Fruit fly (Drosophila melanogaster): ENCODE measurements around the gene CG31370.

CG31370 gene

DNA sequence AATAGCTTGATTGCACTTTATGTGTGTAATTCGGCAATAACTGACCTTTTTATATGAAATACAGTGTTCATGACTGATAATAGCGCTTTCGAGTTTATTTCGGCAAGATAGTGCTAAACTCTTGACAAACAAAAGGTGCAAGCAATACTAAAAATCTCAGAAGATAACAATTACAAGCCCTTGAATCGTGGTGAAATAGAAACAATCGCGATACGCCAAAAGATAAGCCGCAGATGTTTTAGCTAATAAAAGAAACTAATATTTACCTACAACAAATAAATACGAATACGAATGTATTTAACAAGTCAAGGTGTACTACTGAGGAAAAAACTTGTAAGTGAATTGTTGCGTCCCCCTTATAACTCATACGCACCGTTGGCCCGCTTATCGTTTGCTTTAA is 27.0 kb upstream of the CG31370 start (continued):
- peak; percentile 48 for TF ChIP-seq CG10543 (GFP tag; optimal IDR thresholded peaks at IDR 0.05)
- no peak for TF ChIP-seq otp (GFP tag; IDR thresholded peaks at IDR 0.05)
- TF ChIP-seq Sry-β (GFP tag; optimal IDR thresholded peaks at IDR 0.05), result no peak
- TF ChIP-seq cad (GFP tag; optimal IDR thresholded peaks at IDR 0.05), result no peak
- no peak for TF ChIP-seq tio (GFP tag; optimal IDR thresholded peaks at IDR 0.05)
- peak; percentile 27 for TF ChIP-seq CG8924 (tag; optimal IDR thresholded peaks at IDR 0.05)
- TF ChIP-seq CG3281 (GFP tag; optimal IDR thresholded peaks at IDR 0.05), result peak; percentile 50
- TF ChIP-seq Dek (tag; optimal IDR thresholded peaks at IDR 0.05), result peak; percentile 38
- TF ChIP-seq Sox100B (GFP tag; optimal IDR thresholded peaks at IDR 0.05), result no peak
- peak; percentile 35 for TF ChIP-seq CG12104 (GFP tag; optimal IDR thresholded peaks at IDR 0.05)
- TF ChIP-seq CG9727 (GFP tag; optimal IDR thresholded peaks at IDR 0.05), result no peak
- peak; percentile 22 for TF ChIP-seq CG17385 (GFP tag; optimal IDR thresholded peaks at IDR 0.05)
- no peak for TF ChIP-seq vvl (GFP tag; IDR thresholded peaks at IDR 0.05)
- peak; percentile 66 for TF ChIP-seq BtbVII (GFP tag; optimal IDR thresholded peaks at IDR 0.05)
- no peak for TF ChIP-seq emc (GFP tag; optimal IDR thresholded peaks at IDR 0.05)
- peak; percentile 15 for TF ChIP-seq grau (tag; optimal IDR thresholded peaks at IDR 0.05)
- TF ChIP-seq CG6272 (GFP tag; IDR thresholded peaks at IDR 0.05), result no peak
- peak; percentile 52 for TF ChIP-seq Hand (GFP tag; optimal IDR thresholded peaks at IDR 0.05)
- TF ChIP-seq CG15269 (tag; optimal IDR thresholded peaks at IDR 0.05), result peak; percentile 55
- 0 out of 2 replicates have a peak, but pooled peaks have one; percentile 9 for TF ChIP-seq GATAe (GFP tag; conservative IDR thresholded peaks at IDR 0.05)
- TF ChIP-seq Chrac-16 (GFP tag; optimal IDR thresholded peaks at IDR 0.05), result no peak
- no peak for TF ChIP-seq Ravus (GFP tag; IDR thresholded peaks at IDR 0.05)
- TF ChIP-seq Poxn (GFP tag; IDR thresholded peaks at IDR 0.05), result no peak
- TF ChIP-seq CG7786 (GFP tag; optimal IDR thresholded peaks at IDR 0.05), result no peak
- TF ChIP-seq CG15514 (GFP tag; optimal IDR thresholded peaks at IDR 0.05), result peak; percentile 48
- TF ChIP-seq Ets65A (GFP tag), result peak; percentile 29
- peak; percentile 26 for TF ChIP-seq CG9817 (tag; optimal IDR thresholded peaks at IDR 0.05)
- no peak for TF ChIP-seq ap (GFP tag; IDR thresholded peaks at IDR 0.05)
- peak; percentile 47 for TF ChIP-seq CG34376 (GFP tag; optimal IDR thresholded peaks at IDR 0.05)
- TF ChIP-seq CG6765 (GFP tag; optimal IDR thresholded peaks at IDR 0.05), result peak; percentile 68
- TF ChIP-seq dm (GFP tag; optimal IDR thresholded peaks at IDR 0.05), result no peak
- TF ChIP-seq al (GFP tag; IDR thresholded peaks at IDR 0.05), result no peak
- TF ChIP-seq caup (GFP tag; optimal IDR thresholded peaks at IDR 0.05; ENCODE audit: severe bottlenecking), result peak; percentile 65
- peak; percentile 55 for TF ChIP-seq scrt (GFP tag; optimal IDR thresholded peaks at IDR 0.05)
- TF ChIP-seq CG8089 (GFP tag; optimal IDR thresholded peaks at IDR 0.05), result no peak
- peak; percentile 78 for TF ChIP-seq exex (tag; optimal IDR thresholded peaks at IDR 0.05)
- TF ChIP-seq MTF-1 (GFP tag; optimal IDR thresholded peaks at IDR 0.05; ENCODE audit: borderline replicate concordance), result peak; percentile 6
- no peak for TF ChIP-seq Atf-2 (GFP tag; optimal IDR thresholded peaks at IDR 0.05)
- peak; percentile 50 for TF ChIP-seq fd3F (GFP tag; optimal IDR thresholded peaks at IDR 0.05)
- no peak for TF ChIP-seq Bdp1 (GFP tag; optimal IDR thresholded peaks at IDR 0.05)
- TF ChIP-seq HHEX (GFP tag; optimal IDR thresholded peaks at IDR 0.05), result peak; percentile 8
- TF ChIP-seq CG11695 (GFP tag; IDR thresholded peaks at IDR 0.05), result 0 out of 3 replicates have a peak, but pooled peaks have one; percentile 17
- TF ChIP-seq CG6813 (GFP tag; optimal IDR thresholded peaks at IDR 0.05), result peak; percentile 25
- TF ChIP-seq ind (GFP tag; optimal IDR thresholded peaks at IDR 0.05), result no peak
- no peak for TF ChIP-seq CG8478 (optimal IDR thresholded peaks at IDR 0.05)
- TF ChIP-seq schlank (tag; optimal IDR thresholded peaks at IDR 0.05), result peak; percentile 34
- peak; percentile 10 for TF ChIP-seq salm (tag; optimal IDR thresholded peaks at IDR 0.05)
- TF ChIP-seq CG17568 (GFP tag; optimal IDR thresholded peaks at IDR 0.05), result peak; percentile 58
- TF ChIP-seq CG11085 (GFP tag; IDR thresholded peaks at IDR 0.05), result no peak
- TF ChIP-seq Hmr (GFP tag; optimal IDR thresholded peaks at IDR 0.05), result peak; percentile 75
- TF ChIP-seq CG14014 (GFP tag; IDR thresholded peaks at IDR 0.05), result peak; percentile 37; the same call in 1 of the 2 replicates

Measured in whole organism, embryonic.